Fruit fly (Drosophila melanogaster) whole organism, wandering third instar larva: ENCODE measurements around the gene Or10a.

Experiments
- CG32264 ChIP-seq: fragments of 200-800 bp; sonication (Bioruptor generic); optimal IDR thresholded peaks from 2 replicates; lab custom pipeline; 2016; ENCODE audit warnings: missing biosample characterization, missing genetic modification characterization
- CG9705 ChIP-seq: fragments of 200-800 bp; sonication (Bioruptor generic); optimal IDR thresholded peaks from 2 replicates; lab custom pipeline; 2018; ENCODE audit warnings: missing biosample characterization, mild to moderate bottlenecking, missing genetic modification characterization
- Dfd ChIP-seq: fragments of >200 bp; optimal IDR thresholded peaks from 2 replicates; lab custom pipeline; 2017; ENCODE audit warnings: missing biosample characterization, missing genetic modification characterization
- Mio ChIP-seq: sonication (Bioruptor generic); optimal IDR thresholded peaks from 2 replicates; lab custom pipeline; 2016; ENCODE audit warnings: missing biosample characterization, missing genetic modification characterization
- dsf ChIP-seq: sonication (Bioruptor generic); optimal IDR thresholded peaks from 2 replicates; lab custom pipeline; 2016; ENCODE audit warnings: missing biosample characterization, missing genetic modification characterization, borderline replicate concordance

DNA sequence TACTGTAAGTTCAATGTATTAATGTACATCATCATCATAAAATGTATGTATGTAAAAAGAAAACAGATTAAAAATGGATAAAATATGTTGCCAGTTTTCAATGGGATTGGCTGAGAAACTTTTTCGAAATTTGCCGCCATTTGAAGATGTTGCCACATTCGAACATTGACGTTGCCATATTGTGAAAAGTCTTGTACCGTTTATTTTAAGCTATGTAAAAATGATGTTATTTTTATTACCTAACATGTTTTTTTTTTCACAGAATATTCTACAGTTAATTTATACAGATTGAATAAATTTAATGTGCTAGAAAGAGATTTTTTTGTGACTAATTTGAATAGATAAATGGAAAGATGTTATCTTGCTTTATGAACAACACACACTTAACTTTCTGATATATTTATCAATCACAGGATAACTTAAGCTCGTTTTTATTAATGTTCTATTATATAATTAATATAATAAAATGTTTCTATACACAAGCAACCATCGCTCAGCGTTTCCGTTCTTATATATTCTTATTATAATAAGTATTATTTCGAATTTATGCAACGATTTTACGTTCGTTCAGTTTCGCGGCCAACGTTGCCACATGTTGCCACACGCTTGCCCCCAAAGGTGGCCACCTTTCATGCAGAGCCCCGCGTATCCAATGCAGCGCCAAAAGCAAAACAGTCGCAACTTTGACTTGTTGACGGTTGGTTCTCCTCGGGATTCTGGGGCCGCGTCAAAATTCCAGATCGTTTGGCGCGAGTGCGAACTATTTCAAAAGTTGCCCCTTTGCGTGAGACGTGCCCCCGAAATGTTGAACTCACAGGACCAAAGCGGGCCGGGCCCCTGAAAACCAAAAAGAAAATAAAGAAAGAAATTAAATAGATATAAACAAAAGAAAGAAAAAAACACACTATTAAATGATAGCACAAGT, 42.0 kb upstream of the Or10a start, which contains the start of gene CG43155:
- TF ChIP-seq CG32264 (no peak), Mio (GFP tag; lab: Kevin White, UChicago) (no peak), CG9705 (GFP tag; lab: Kevin White, UChicago) (no peak), dsf (GFP tag; lab: Kevin White, UChicago) (no peak), Dfd (GFP tag; lab: Kevin White, UChicago) (no peak)
